Fruit fly (Drosophila melanogaster): ENCODE data around the gene CG13101.

DNA sequence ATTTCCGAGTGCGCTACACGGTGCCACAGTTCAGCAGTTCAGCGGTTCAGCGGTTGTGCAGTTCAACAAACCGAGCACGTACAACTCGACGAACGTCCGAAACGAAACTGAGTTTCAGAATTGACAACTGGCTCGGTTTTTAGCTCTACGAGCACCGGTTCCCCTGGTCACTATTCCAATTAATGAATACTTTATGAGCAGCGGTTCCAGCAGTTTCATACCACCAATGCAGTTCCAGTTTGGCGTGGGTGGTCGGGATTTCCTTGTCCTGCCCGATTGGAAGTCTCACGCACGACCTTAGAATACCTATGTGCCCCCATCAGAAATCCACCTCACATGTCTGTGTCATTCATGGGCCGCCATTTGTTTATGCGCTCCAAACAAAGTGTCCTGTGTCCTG, 9.3 kb downstream of the CG13101 start, which contains the start of gene CG9541:
- no peak for TF ChIP-seq psq (optimal IDR thresholded peaks at IDR 0.05)
- TF ChIP-seq Sin3A (optimal IDR thresholded peaks at IDR 0.05), result no peak
- TF ChIP-seq Myc (optimal IDR thresholded peaks at IDR 0.05), result no peak
- no peak for TF ChIP-seq insv (optimal IDR thresholded peaks at IDR 0.05)
- TF ChIP-seq ttk (optimal IDR thresholded peaks at IDR 0.05), result no peak
- no peak for TF ChIP-seq h (optimal IDR thresholded peaks at IDR 0.05)

Data from Kc167 (cell line).